Worm (Caenorhabditis elegans) whole organism, dauer: Measurements from ENCODE around the gene T04F3.4.

Experiments used
- unc-62 ChIP-seq: sonication (generic microtip); optimal IDR thresholded peaks from 2 replicates; lab custom pipeline; 2017; ENCODE audit warnings: missing biosample characterization, missing genetic modification reagents, missing genetic modification characterization

T04F3.4 gene

ce11 chrV:11782809-11783440, 20.1 kb upstream of the T04F3.4 start, which contains the start of gene F55A11.11:
F55A11.11 (plus strand) TSS chrV:11783149.
- TF ChIP-seq unc-62 (GFP tag; lab: Kevin White, UChicago), result no peak

DNA sequence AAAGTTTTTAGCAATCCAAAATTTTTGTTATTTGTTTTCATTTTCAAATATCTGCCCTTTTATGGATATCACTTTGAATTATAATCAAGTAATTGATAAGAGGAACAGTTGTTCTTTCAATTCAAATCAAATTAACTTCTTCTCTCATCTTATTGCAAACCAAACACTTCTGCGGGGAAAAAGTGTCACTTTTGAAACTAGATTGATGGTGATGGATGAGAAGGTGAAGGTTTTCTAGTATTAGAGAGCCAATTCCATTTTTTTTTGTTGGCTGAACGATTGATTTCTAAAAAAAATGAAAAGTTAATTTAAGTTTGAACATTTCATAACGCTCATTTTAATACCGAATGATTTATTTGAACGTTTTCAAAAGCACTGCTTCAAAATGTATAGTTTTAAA, 17.0 kb upstream of the T04F3.4 start:
- no peak for TF ChIP-seq unc-62 (GFP tag; lab: Kevin White, UChicago)

DNA sequence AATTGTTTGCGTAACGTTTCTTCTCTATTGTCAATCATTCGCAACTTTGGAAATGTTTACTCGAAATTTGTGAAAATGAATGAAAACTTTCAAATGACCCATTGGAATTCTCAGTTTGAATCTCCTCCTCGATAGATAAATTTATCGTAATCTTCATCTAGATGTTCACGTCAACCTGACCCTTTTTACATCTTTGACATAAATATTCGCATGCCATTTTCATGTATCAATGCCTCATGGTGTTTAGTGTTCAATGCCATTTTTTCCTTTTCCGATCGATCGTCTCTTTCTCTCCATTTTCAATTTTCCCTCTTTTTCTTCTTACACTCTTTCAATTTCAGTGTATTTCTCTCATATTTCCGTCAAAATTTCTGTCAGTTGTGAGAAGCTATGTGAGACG, 16.5 kb upstream of the T04F3.4 start:
- TF ChIP-seq unc-62 (GFP tag; lab: Kevin White, UChicago), result no peak

DNA sequence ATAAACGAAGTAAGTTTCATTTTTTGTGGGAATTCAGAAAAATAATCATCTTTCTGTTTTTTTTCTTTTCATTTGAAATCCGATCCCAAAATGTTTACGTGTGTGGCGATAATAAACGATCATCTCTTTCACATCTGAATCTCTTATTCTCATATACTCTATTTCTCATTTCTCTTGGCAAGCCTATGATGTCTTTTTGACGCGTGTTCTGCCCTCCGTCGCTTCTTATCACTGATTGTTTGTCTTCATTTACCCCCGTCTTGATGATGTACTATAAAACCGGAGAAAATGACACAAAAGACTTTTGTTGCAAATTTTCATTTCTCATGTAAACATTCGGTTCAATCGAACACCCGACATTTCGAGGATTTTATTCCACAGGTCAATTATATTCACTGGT, 15.0 kb upstream of the T04F3.4 start:
- no peak for TF ChIP-seq unc-62 (GFP tag; lab: Kevin White, UChicago)

DNA sequence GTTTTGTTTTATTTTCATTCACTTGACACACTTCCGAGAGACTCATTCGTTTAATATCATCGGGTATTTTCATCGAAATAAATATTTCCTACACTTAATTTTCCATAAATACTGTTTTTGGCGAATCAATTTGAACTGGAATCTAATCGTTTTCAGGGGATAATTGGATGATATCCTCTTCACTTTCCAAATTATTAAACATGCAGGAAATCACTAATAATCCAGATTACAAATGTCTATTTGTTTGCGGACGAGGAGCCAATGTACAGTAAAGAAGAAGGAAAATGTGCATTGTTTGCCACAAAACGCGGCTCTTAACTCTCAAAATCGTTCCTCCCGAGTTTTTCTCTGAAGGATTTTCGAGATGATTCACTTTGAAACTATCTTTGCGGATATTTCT, 13.7 kb upstream of the T04F3.4 start, which contains the start of gene F55A11.6:
F55A11.6 (plus strand) TSS at position 301 of the 400 bp plus-strand sequence.
- TF ChIP-seq unc-62 (GFP tag; lab: Kevin White, UChicago), result no peak

ce11 chrV:11773934-11774333, 11.1 kb upstream of the T04F3.4 start:
- TF ChIP-seq unc-62 (GFP tag; lab: Kevin White, UChicago), result no peak

- no peak for TF ChIP-seq unc-62 (GFP tag; lab: Kevin White, UChicago)
Observed at ce11 chrV:11773420-11773819, 10.6 kb upstream of the T04F3.4 start, which contains the start of gene bus-18. bus-18 (plus strand) TSS chrV:11773720.

ce11 chrV:11770053-11770517, 7.2 kb upstream of the T04F3.4 start, which contains the start of gene F55A11.4:
F55A11.4 (plus strand) TSS chrV:11770467.
- no peak for TF ChIP-seq unc-62 (GFP tag; lab: Kevin White, UChicago)

ce11 chrV:11769646-11770045, 6.8 kb upstream of the T04F3.4 start:
- no peak for TF ChIP-seq unc-62 (GFP tag; lab: Kevin White, UChicago)

- TF ChIP-seq unc-62 (GFP tag; lab: Kevin White, UChicago), result no peak
Observed at ce11 chrV:11767028-11767427, 4.2 kb upstream of the T04F3.4 start, which contains the start of gene sel-11. sel-11 (plus strand) TSS chrV:11767328.

ce11 chrV:11764373-11764954, 1.6 kb upstream of the T04F3.4 start, which contains the start of the genes F55A11.1 and syx-5:
F55A11.1 (minus strand) TSS chrV:11764385.
syx-5 (plus strand) TSS chrV:11764904.
- no peak for TF ChIP-seq unc-62 (GFP tag; lab: Kevin White, UChicago)

ce11 chrV:11760371-11760770, 2.5 kb downstream of the T04F3.4 start, which contains the start of gene T04F3.5:
T04F3.5 (plus strand) TSS chrV:11760671.
- TF ChIP-seq unc-62 (GFP tag; lab: Kevin White, UChicago), result no peak

- TF ChIP-seq unc-62 (GFP tag; lab: Kevin White, UChicago), result no peak
Observed at ce11 chrV:11758635-11759034, 4.2 kb downstream of the T04F3.4 start, which contains the start of gene T04F3.3. T04F3.3 (plus strand) TSS chrV:11758935.

DNA sequence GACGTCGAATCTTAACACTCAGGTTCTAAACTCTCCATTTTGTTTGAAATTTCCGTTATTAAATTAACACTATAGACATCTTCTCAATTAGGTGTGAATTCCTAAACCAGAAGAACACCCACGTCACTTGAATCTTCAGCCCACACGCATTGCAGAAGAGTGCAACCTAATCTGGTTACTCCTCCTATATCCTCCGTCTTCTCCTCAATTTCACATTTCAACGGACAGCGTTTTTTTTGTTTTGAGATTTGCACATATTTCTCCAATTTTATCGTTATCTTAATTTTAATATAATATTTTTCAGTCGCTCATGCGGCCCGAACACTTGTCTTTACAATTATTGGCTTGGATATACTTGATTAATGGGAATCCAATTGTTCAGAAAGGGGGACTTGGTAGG, 5.5 kb downstream of the T04F3.4 start, which contains the start of gene smoc-1:
smoc-1 (plus strand) TSS at position 301 of the 400 bp plus-strand sequence.
- TF ChIP-seq unc-62 (GFP tag; lab: Kevin White, UChicago), result no peak

- TF ChIP-seq unc-62 (GFP tag; lab: Kevin White, UChicago), result no peak
Observed at ce11 chrV:11755848-11756247, 7.0 kb downstream of the T04F3.4 start.

DNA sequence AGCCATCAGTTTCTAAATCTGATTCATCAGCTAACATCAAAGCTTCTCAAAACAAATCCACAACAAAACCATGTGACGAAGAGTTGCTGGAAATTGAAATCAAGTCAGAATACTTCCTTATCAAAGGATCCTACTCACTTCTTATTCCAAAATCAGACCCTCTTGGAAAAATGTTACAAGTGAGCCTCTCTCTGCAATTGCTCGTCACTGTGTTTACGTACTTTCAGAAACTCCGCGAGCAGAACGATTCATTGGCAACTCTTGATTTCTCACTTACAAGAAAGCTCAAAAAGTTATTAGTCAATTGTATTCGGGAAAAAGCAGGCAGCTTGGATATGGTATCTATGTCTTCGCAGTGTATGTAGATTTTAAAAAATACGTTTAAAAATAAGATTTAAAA, 11.4 kb downstream of the T04F3.4 start:
- no peak for TF ChIP-seq unc-62 (GFP tag; lab: Kevin White, UChicago)
